Worm (Caenorhabditis elegans) whole organism, L2 larva: ENCODE measurements around the gene klf-1.
A peak's percentile ranks its signal among the peaks of the same experiment; 100 is the strongest.
"Not testable (repeated sequence)": the region's sequence is repeated elsewhere in the genome, so short reads cannot be mapped to it uniquely, and the experiment has no call there.

Experiments
- C34F6.9 ChIP-seq: fragments of 150-350 bp; optimal IDR thresholded peaks from 2 replicates; lab custom pipeline; 2014; ENCODE audit warnings: missing biosample characterization, missing genetic modification characterization
- F13H6.1 ChIP-seq: sonication (generic microtip); optimal IDR thresholded peaks from 2 replicates; lab custom pipeline; 2016; ENCODE audit warnings: missing genetic modification characterization, missing compliant biosample characterization
- R02D3.7 ChIP-seq: fragments of 150-350 bp; optimal IDR thresholded peaks from 2 replicates; lab custom pipeline; 2014; ENCODE audit warnings: missing biosample characterization, missing genetic modification characterization
- Y55F3AM.14 ChIP-seq: fragments of 200-800 bp; sonication (Bioruptor generic); optimal IDR thresholded peaks from 2 replicates; lab custom pipeline; 2018; ENCODE audit warnings: mild to moderate bottlenecking, missing genetic modification characterization, missing compliant biosample characterization
- ZK546.5 ChIP-seq: sonication (generic microtip); optimal IDR thresholded peaks from 2 replicates; lab custom pipeline; 2017; ENCODE audit warnings: missing biosample characterization, missing genetic modification characterization
- alr-1 ChIP-seq: fragments of 150-350 bp; optimal IDR thresholded peaks from 2 replicates; lab custom pipeline; 2014; ENCODE audit warnings: missing biosample characterization, missing genetic modification characterization
- ama-1 ChIP-seq: fragments of 150-350 bp; optimal IDR thresholded peaks from 2 replicates; lab custom pipeline; 2018; ENCODE audit warnings: inconsistent platforms
- blmp-1 ChIP-seq: sonication (generic microtip); optimal IDR thresholded peaks from 2 replicates; lab custom pipeline; 2017; ENCODE audit warnings: missing genetic modification characterization, mild to moderate bottlenecking, missing compliant biosample characterization, antibody characterized with exemption, moderate library complexity; ENCODE audit not compliant: insufficient read depth
- ceh-16 ChIP-seq: fragments of 150-350 bp; optimal IDR thresholded peaks from 2 replicates; lab custom pipeline; 2014; ENCODE audit warnings: missing biosample characterization, missing genetic modification characterization
- dmd-4 ChIP-seq: sonication (generic microtip); optimal IDR thresholded peaks from 2 replicates; lab custom pipeline; 2017; ENCODE audit warnings: missing biosample characterization, missing genetic modification characterization
- egl-27 ChIP-seq: sonication (generic microtip); optimal IDR thresholded peaks from 3 replicates; lab custom pipeline; 2017; ENCODE audit warnings: missing biosample characterization, missing genetic modification reagents, missing genetic modification characterization
- elt-3 ChIP-seq: sonication (generic microtip); optimal IDR thresholded peaks from 2 replicates; lab custom pipeline; 2017; ENCODE audit warnings: missing biosample characterization, missing genetic modification characterization
- fos-1 ChIP-seq: fragments of 150-350 bp; optimal IDR thresholded peaks from 2 replicates; lab custom pipeline; 2014; ENCODE audit warnings: missing biosample characterization, missing genetic modification characterization
- gmeb-1 ChIP-seq: fragments of 150-350 bp; optimal IDR thresholded peaks from 2 replicates; lab custom pipeline; 2014; ENCODE audit warnings: missing biosample characterization, missing genetic modification characterization
- lin-11 ChIP-seq: fragments of 150-350 bp; sonication (generic microtip); optimal IDR thresholded peaks from 2 replicates; lab custom pipeline; 2014; ENCODE audit warnings: missing biosample characterization, missing genetic modification characterization, inconsistent platforms, mixed read lengths
- lin-13 ChIP-seq: fragments of 150-350 bp; optimal IDR thresholded peaks from 2 replicates; lab custom pipeline; 2014; ENCODE audit warnings: missing biosample characterization, missing genetic modification reagents, missing genetic modification characterization
- lsy-2 ChIP-seq, 2 experiments: fragments of 150-350 bp in 1 of 2; sonication (generic microtip) in 1 of 2; optimal IDR thresholded peaks; 2 replicates each; lab custom pipeline; 2014 to 2017; ENCODE audit warnings: missing biosample characterization in 2 of 2, missing genetic modification characterization in 2 of 2
- mdl-1 ChIP-seq, 2 experiments: fragments of 150-350 bp in 1 of 2; sonication (generic microtip) in 1 of 2; optimal IDR thresholded peaks; 2 replicates each; lab custom pipeline; 2017; ENCODE audit warnings: missing biosample characterization in 2 of 2, missing genetic modification characterization in 2 of 2
- nhr-10 ChIP-seq: sonication (generic microtip); optimal IDR thresholded peaks from 2 replicates; lab custom pipeline; 2017; ENCODE audit warnings: missing biosample characterization, missing genetic modification characterization
- nhr-11 ChIP-seq: fragments of 150-350 bp; optimal IDR thresholded peaks from 2 replicates; lab custom pipeline; 2014; ENCODE audit warnings: missing biosample characterization, missing genetic modification characterization
- nhr-12 ChIP-seq: fragments of 150-350 bp; optimal IDR thresholded peaks from 2 replicates; lab custom pipeline; 2014; ENCODE audit warnings: missing biosample characterization, missing genetic modification characterization
- nhr-129 ChIP-seq: fragments of 150-350 bp; optimal IDR thresholded peaks from 2 replicates; lab custom pipeline; 2014; ENCODE audit warnings: missing biosample characterization, missing genetic modification characterization
- nhr-25 ChIP-seq: fragments of 150-350 bp; sonication (generic microtip); optimal IDR thresholded peaks from 3 replicates; lab custom pipeline; 2014; ENCODE audit warnings: missing biosample characterization, missing genetic modification characterization
- nhr-77 ChIP-seq: fragments of 150-350 bp; optimal IDR thresholded peaks from 2 replicates; lab custom pipeline; 2014; ENCODE audit warnings: missing biosample characterization, missing genetic modification characterization
- peb-1 ChIP-seq: fragments of 150-350 bp; optimal IDR thresholded peaks from 2 replicates; lab custom pipeline; 2014; ENCODE audit warnings: missing biosample characterization, missing genetic modification characterization
- skn-1 ChIP-seq: sonication (generic microtip); optimal IDR thresholded peaks from 2 replicates; lab custom pipeline; 2017; ENCODE audit warnings: missing biosample characterization, missing genetic modification characterization
- sma-3 ChIP-seq: sonication (generic microtip); optimal IDR thresholded peaks from 2 replicates; lab custom pipeline; 2016; ENCODE audit warnings: missing genetic modification reagents, missing genetic modification characterization, missing compliant biosample characterization
- unc-39 ChIP-seq: fragments of 150-350 bp; optimal IDR thresholded peaks from 2 replicates; lab custom pipeline; 2014; ENCODE audit warnings: missing biosample characterization, missing genetic modification characterization
- unc-55 ChIP-seq: fragments of 150-350 bp; sonication (generic microtip); optimal IDR thresholded peaks from 3 replicates; lab custom pipeline; 2014; ENCODE audit warnings: missing biosample characterization, missing genetic modification reagents, missing genetic modification characterization
- ztf-11 ChIP-seq: sonication (generic microtip); optimal IDR thresholded peaks from 2 replicates; lab custom pipeline; 2017; ENCODE audit warnings: missing biosample characterization, missing genetic modification characterization
- ztf-4 ChIP-seq: fragments of 150-350 bp; optimal IDR thresholded peaks from 2 replicates; lab custom pipeline; 2014; ENCODE audit warnings: missing biosample characterization, missing genetic modification characterization

klf-1 gene

DNA sequence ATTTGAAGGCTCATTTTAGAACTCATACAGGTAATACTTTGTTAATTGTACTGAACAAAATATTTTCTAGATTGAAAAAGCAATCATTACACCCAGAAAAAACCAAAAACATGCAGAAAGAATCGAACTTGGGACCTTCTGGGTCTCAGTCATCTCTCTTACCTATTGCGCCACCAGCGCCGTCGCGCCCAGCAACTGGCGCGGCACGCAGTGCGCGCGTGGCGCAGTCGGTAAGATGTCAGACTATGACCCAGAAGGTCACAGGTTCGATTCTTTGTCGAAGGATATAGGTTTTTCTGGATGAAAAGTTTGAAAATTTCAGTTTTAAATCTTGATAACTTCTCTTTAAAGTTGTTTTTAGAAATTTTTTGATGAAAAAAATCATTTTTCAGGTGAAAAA is 5.1 kb downstream of the klf-1 start:
- TF ChIP-seq nhr-12 (tag; lab: Kevin White, UChicago) (no peak), nhr-129 (tag; lab: Kevin White, UChicago) (no peak), unc-39 (no peak), lin-11 (tag; lab: Kevin White, UChicago) (no peak), elt-3 (tag; lab: Kevin White, UChicago) (no peak), ztf-4 (tag; lab: Kevin White, UChicago) (no peak), egl-27 (tag; lab: Kevin White, UChicago) (no peak), F13H6.1 (no peak), ZK546.5 (tag; lab: Kevin White, UChicago) (no peak), mdl-1 (tag; optimal IDR thresholded peaks at IDR 0.05; lab: Kevin White, UChicago) (no peak), unc-55 (no peak), gmeb-1 (tag; lab: Kevin White, UChicago) (no peak), ztf-11 (tag; lab: Kevin White, UChicago) (no peak), blmp-1 (tag; lab: Kevin White, UChicago) (no peak), nhr-77 (no peak), sma-3 (GFP tag; lab: Kevin White, UChicago) (no peak), ceh-16 (tag; lab: Kevin White, UChicago) (no peak), nhr-10 (tag; lab: Kevin White, UChicago) (no peak), alr-1 (tag; lab: Kevin White, UChicago) (no peak), lsy-2 (tag; optimal IDR thresholded peaks at IDR 0.05; lab: Kevin White, UChicago) (no peak)
- TF ChIP-seq, all 48 proteins: peak for 0

DNA sequence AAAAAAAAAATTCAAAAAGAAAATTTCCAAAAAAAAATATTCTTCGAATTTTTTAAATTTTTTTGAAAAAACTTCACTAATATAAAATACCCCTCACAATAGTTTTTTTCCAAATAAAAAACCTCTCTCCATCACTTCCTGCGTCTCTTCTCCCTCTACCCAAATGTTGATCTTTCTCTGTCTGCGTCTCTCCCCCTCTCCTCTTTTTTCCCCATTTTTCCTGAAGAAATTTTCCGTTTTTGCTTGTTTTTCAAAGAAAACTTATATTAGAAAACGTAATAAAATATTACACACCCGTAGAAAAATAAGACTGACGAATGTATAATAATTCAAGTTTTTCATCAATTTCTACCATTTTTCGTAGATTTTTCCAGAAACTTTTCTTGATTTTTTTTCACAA is 6.5 kb downstream of the klf-1 start:
- TF ChIP-seq F13H6.1 = peak; percentile 19
- no peak for TF ChIP-seq nhr-11 (tag; lab: Kevin White, UChicago)
- TF ChIP-seq lsy-2 (tag; optimal IDR thresholded peaks at IDR 0.05; lab: Kevin White, UChicago) = peak in 1 of 2 experiments; percentile 25
- peak; percentile 3 for TF ChIP-seq lin-13 (GFP tag; lab: Kevin White, UChicago)

DNA sequence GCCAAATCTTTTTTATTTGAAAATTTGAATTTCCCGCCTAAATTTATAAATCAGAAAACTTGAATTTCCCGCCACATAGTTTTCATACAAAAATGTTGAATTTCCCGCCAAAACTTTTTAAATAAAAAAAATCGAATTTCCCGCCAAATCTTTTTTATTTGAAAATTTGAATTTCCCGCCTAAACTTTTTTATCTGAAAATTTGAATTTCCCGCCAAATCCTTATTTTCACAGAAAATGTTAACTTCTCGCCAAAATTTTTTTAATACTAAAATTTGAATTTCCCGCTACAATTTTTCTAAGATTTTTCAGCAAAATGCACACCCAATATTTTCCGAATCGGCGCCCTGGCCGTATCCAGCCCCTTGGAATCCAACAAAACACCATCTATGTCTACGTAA is 7.4 kb downstream of the klf-1 start, which contains the start of gene F56F11.2:
Gene F56F11.2 (plus strand): TSS at position 301 of the 400 bp plus-strand sequence.
- not testable (repeated sequence) for TF ChIP-seq ztf-4, elt-3, fos-1 (tag; lab: Kevin White, UChicago)

DNA sequence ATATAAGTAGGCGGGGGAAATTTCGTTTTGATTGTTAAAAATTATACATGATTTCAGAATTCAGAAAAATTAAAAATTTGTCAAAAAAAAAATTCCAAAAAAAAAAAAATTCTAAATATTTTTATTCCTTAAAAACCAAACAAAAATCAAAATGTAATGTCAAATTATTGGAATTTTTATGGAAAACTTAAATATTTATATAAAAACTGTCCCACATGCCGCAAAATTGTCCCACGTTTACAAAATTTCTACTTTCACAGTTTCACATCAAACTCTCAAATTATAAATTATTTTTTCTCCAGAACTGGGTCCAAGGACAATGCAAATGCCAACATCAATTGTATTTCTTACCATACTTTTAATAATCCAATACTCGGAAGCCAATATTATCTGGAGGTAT is 16.8 kb downstream of the klf-1 start, which contains the start of gene F56F11.1:
Gene F56F11.1 (plus strand): TSS at position 301 of the 400 bp plus-strand sequence.
- TF ChIP-seq lin-13 (GFP tag; lab: Kevin White, UChicago) = no peak
- TF ChIP-seq Y55F3AM.14 (GFP tag; lab: Kevin White, UChicago) = no peak
- no peak for TF ChIP-seq skn-1 (tag; lab: Kevin White, UChicago)
- no peak for TF ChIP-seq ceh-16 (tag; lab: Kevin White, UChicago)
- no peak for TF ChIP-seq C34F6.9 (tag; lab: Kevin White, UChicago)
- no peak for TF ChIP-seq R02D3.7 (tag; lab: Kevin White, UChicago)
- TF ChIP-seq mdl-1 (tag; optimal IDR thresholded peaks at IDR 0.05; lab: Kevin White, UChicago) = no peak

DNA sequence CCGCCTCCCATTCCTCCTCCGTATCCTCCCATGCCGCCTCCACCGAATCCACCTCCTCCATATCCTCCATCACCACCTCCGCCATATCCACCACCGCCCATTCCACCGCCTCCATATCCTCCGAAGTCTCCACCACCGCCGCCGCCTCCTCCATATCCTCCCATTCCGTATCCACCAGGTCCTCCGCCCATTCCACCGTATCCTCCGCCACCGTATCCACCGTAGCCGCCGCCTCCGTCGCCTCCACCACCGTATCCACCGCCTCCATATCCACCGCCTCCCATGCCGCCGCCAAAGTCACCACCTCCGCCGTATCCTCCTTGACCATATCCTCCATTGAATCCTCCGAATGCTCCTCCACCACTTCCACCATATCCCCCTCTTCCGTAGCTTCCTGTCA is 25.1 kb downstream of the klf-1 start:
- TF ChIP-seq ZK546.5 (tag; lab: Kevin White, UChicago) (no peak), nhr-129 (tag; lab: Kevin White, UChicago) (no peak), dmd-4 (no peak), F13H6.1 (no peak), egl-27 (tag; lab: Kevin White, UChicago) (no peak), nhr-25 (tag; lab: Kevin White, UChicago) (no peak), peb-1 (tag; lab: Kevin White, UChicago) (no peak)

DNA sequence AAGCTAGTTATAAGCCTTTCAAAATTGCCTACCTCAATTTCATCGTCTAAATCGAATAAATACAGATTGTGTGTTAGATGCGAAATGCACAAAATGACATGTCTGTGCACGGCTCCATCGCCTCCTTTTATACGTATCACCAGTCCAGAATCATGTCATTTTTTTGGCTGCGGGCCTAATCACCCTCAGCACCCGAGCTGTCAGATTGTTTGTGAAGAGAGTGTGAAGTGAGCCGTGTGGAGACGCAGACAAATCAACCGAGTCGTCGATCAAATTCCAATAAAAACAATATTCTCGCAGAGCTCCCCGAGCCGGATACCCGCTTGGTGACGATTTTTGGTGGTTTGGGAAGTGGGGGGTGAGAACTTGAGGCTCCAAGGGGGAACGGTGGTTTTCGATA is 26.5 kb downstream of the klf-1 start, which contains the start of gene idpa-1:
Gene idpa-1 (minus strand): TSS at position 101 of the 400 bp plus-strand sequence.
- TF ChIP-seq nhr-12 (tag; lab: Kevin White, UChicago) (no peak), blmp-1 (tag; lab: Kevin White, UChicago) (no peak), nhr-129 (tag; lab: Kevin White, UChicago) (no peak), nhr-25 (tag; lab: Kevin White, UChicago) (no peak), C34F6.9 (tag; lab: Kevin White, UChicago) (no peak), ZK546.5 (tag; lab: Kevin White, UChicago) (no peak), ama-1 (lab: Kevin White, UChicago) (no peak), Y55F3AM.14 (GFP tag; lab: Kevin White, UChicago) (no peak)
